Fruit fly (Drosophila melanogaster) whole organism, embryonic: Measurements from ENCODE around the gene anox.

Experiments
- Adf1 ChIP-seq: fragments of 200-800 bp; sonication (Bioruptor generic); IDR thresholded peaks from 2 replicates; pipeline ENCODE4 v1.3.6; 2022; ENCODE audit warnings: missing biosample characterization, missing genetic modification characterization
- Atf6 ChIP-seq: fragments of 200-800 bp; sonication (Bioruptor generic); IDR thresholded peaks from 2 replicates; pipeline ENCODE4 v1.3.6; 2022; ENCODE audit warnings: missing biosample characterization, missing genetic modification characterization
- CG11504 ChIP-seq: fragments of 200-800 bp; sonication (Bioruptor generic); optimal IDR thresholded peaks from 3 replicates; lab custom pipeline; 2019; ENCODE audit warnings: missing biosample characterization, mild to moderate bottlenecking, missing genetic modification characterization, moderate library complexity
- CG12236 ChIP-seq: fragments of 200-800 bp; sonication (Bioruptor generic); optimal IDR thresholded peaks from 2 replicates; lab custom pipeline; 2016; ENCODE audit warnings: missing biosample characterization, missing genetic modification characterization
- CG12744 ChIP-seq: fragments of 200-800 bp; sonication (Bioruptor generic); optimal IDR thresholded peaks from 2 replicates; lab custom pipeline; 2016; ENCODE audit warnings: missing biosample characterization, missing genetic modification characterization
- CG13894 ChIP-seq: fragments of 200-800 bp; sonication (Bioruptor generic); optimal IDR thresholded peaks from 3 replicates; lab custom pipeline; 2018; ENCODE audit warnings: missing biosample characterization, mild to moderate bottlenecking, missing genetic modification characterization, moderate library complexity
- CG14860 ChIP-seq: fragments of 200-800 bp; sonication (Bioruptor generic); IDR thresholded peaks from 3 replicates; pipeline ENCODE4 v1.3.6; 2022; ENCODE audit warnings: missing biosample characterization, missing genetic modification characterization; ENCODE audit not compliant: partially characterized antibody
- CG17186 ChIP-seq: fragments of 200-800 bp; sonication (Bioruptor generic); optimal IDR thresholded peaks from 3 replicates; lab custom pipeline; 2017; ENCODE audit warnings: missing biosample characterization, missing genetic modification reagents, missing genetic modification characterization
- CG17359 ChIP-seq: fragments of 200-800 bp; sonication (Bioruptor generic); optimal IDR thresholded peaks from 3 replicates; lab custom pipeline; 2018; ENCODE audit warnings: missing biosample characterization, mild to moderate bottlenecking, missing genetic modification characterization, moderate library complexity
- CG2712 ChIP-seq: fragments of 200-800 bp; optimal IDR thresholded peaks from 3 replicates; lab custom pipeline; 2019; ENCODE audit warnings: missing biosample characterization, mild to moderate bottlenecking, missing genetic modification characterization, moderate library complexity
- CG4617 ChIP-seq: fragments of 200-800 bp; sonication (Bioruptor generic); optimal IDR thresholded peaks from 3 replicates; lab custom pipeline; 2016; ENCODE audit warnings: missing biosample characterization, missing genetic modification characterization, borderline replicate concordance
- CG4854 ChIP-seq: fragments of 200-800 bp; sonication (Bioruptor generic); optimal IDR thresholded peaks from 2 replicates; lab custom pipeline; 2016; ENCODE audit warnings: missing biosample characterization, missing genetic modification characterization, inconsistent platforms
- CG6254 ChIP-seq: fragments of 200-800 bp; sonication (Bioruptor generic); optimal IDR thresholded peaks from 3 replicates; lab custom pipeline; 2017; ENCODE audit warnings: mild to moderate bottlenecking, missing biosample characterization, missing genetic modification reagents, missing genetic modification characterization
- CG6765 ChIP-seq: fragments of 200-800 bp; sonication (Bioruptor generic); optimal IDR thresholded peaks from 3 replicates; lab custom pipeline; 2017; ENCODE audit warnings: missing biosample characterization, mild to moderate bottlenecking, missing genetic modification characterization
- CG6791 ChIP-seq: fragments of 200-800 bp; sonication (Bioruptor generic); IDR thresholded peaks from 3 replicates; pipeline ENCODE4 v1.3.6; 2022; ENCODE audit warnings: missing biosample characterization, missing genetic modification characterization; ENCODE audit not compliant: partially characterized antibody
- CG7745 ChIP-seq: fragments of 200-800 bp; sonication (Bioruptor generic); optimal IDR thresholded peaks from 2 replicates; lab custom pipeline; 2018; ENCODE audit warnings: missing biosample characterization, mild to moderate bottlenecking, missing genetic modification characterization, moderate library complexity
- CG9817 ChIP-seq: fragments of 200-800 bp; sonication (Bioruptor generic); optimal IDR thresholded peaks from 2 replicates; lab custom pipeline; 2018; ENCODE audit warnings: missing biosample characterization, mild to moderate bottlenecking, missing genetic modification characterization, moderate library complexity
- CHES-1-like ChIP-seq: fragments of 200-800 bp; sonication (Bioruptor generic); optimal IDR thresholded peaks from 2 replicates; lab custom pipeline; 2016; ENCODE audit warnings: missing biosample characterization, missing genetic modification characterization
- D19A ChIP-seq: fragments of 200-800 bp; optimal IDR thresholded peaks from 3 replicates; lab custom pipeline; 2019; ENCODE audit warnings: missing biosample characterization, mild to moderate bottlenecking, missing genetic modification characterization, moderate library complexity
- Eip74EF ChIP-seq, 2 experiments: fragments of 200-800 bp in 1 of 2; fragments of >200 bp in 1 of 2; sonication (Bioruptor generic) in 1 of 2; optimal IDR thresholded peaks; 2 replicates each; lab custom pipeline; 2017 to 2019; ENCODE audit warnings: missing biosample characterization in 2 of 2, missing genetic modification characterization in 2 of 2, mild to moderate bottlenecking in 1 of 2, moderate library complexity in 1 of 2
- HmgZ ChIP-seq: fragments of 200-800 bp; sonication (Bioruptor generic); optimal IDR thresholded peaks from 2 replicates; lab custom pipeline; 2018; ENCODE audit warnings: missing biosample characterization, mild to moderate bottlenecking, missing genetic modification characterization
- Hr39 ChIP-seq: fragments of >200 bp; optimal IDR thresholded peaks from 2 replicates; lab custom pipeline; 2017
- Hr51 ChIP-seq, 2 experiments: fragments of 200-800 bp; sonication (Bioruptor generic); optimal IDR thresholded peaks; 2 replicates in 1 of 2; 3 replicates in 1 of 2; lab custom pipeline; 2016 to 2018; ENCODE audit warnings: missing biosample characterization in 2 of 2, missing genetic modification characterization in 2 of 2, mild to moderate bottlenecking in 1 of 2, moderate library complexity in 1 of 2
- MESR4 ChIP-seq: fragments of 200-800 bp; sonication (Bioruptor generic); optimal IDR thresholded peaks from 2 replicates; lab custom pipeline; 2018; ENCODE audit warnings: missing biosample characterization, mild to moderate bottlenecking, missing genetic modification characterization, moderate library complexity
- MTF-1 ChIP-seq: fragments of 200-800 bp; sonication (Bioruptor generic); optimal IDR thresholded peaks from 2 replicates; lab custom pipeline; 2018; ENCODE audit warnings: missing biosample characterization, mild to moderate bottlenecking, missing genetic modification characterization, borderline replicate concordance
- Mad ChIP-seq: fragments of 200-800 bp; sonication (Bioruptor generic); optimal IDR thresholded peaks from 2 replicates; lab custom pipeline; 2016; ENCODE audit warnings: missing biosample characterization, missing genetic modification characterization
- Med ChIP-seq: fragments of 200-800 bp; sonication (Bioruptor generic); peaks from one replicate; lab custom pipeline; 2016; ENCODE audit warnings: missing biosample characterization, missing genetic modification characterization, mild to moderate bottlenecking, inconsistent platforms, moderate library complexity
- Oli ChIP-seq: fragments of 200-800 bp; sonication (Bioruptor generic); optimal IDR thresholded peaks from 2 replicates; lab custom pipeline; 2018; ENCODE audit warnings: missing biosample characterization, mild to moderate bottlenecking, missing genetic modification characterization, moderate library complexity
- Optix ChIP-seq: fragments of 200-800 bp; sonication (Bioruptor generic); IDR thresholded peaks from 3 replicates; pipeline ENCODE4 v1.3.6; 2022; ENCODE audit warnings: missing biosample characterization, missing genetic modification characterization
- PHDP ChIP-seq: fragments of 200-800 bp; sonication (Bioruptor generic); optimal IDR thresholded peaks from 3 replicates; lab custom pipeline; 2018; ENCODE audit warnings: missing biosample characterization, mild to moderate bottlenecking, missing genetic modification characterization, moderate library complexity
- Sry-δ ChIP-seq: fragments of 200-800 bp; sonication (Bioruptor generic); optimal IDR thresholded peaks from 2 replicates; lab custom pipeline; 2016; ENCODE audit warnings: missing biosample characterization, missing genetic modification characterization
- abd-A ChIP-seq: fragments of 200-800 bp; sonication (Bioruptor generic); optimal IDR thresholded peaks from 3 replicates; lab custom pipeline; 2019; ENCODE audit warnings: missing biosample characterization, mild to moderate bottlenecking, missing genetic modification characterization, moderate library complexity
- aop ChIP-seq: fragments of 200-800 bp; sonication (Bioruptor generic); IDR thresholded peaks from 2 replicates; pipeline ENCODE4 v1.3.6; 2022; ENCODE audit warnings: missing biosample characterization, missing genetic modification characterization
- ase ChIP-seq: fragments of 200-800 bp; sonication (Bioruptor generic); IDR thresholded peaks from 3 replicates; pipeline ENCODE4 v1.3.6; 2022; ENCODE audit warnings: missing biosample characterization, missing genetic modification characterization
- az2 ChIP-seq: fragments of 200-800 bp; sonication (Bioruptor generic); optimal IDR thresholded peaks from 3 replicates; lab custom pipeline; 2016; ENCODE audit warnings: missing biosample characterization, missing genetic modification characterization
- bbx ChIP-seq: fragments of 200-800 bp; sonication (Bioruptor generic); IDR thresholded peaks from 2 replicates; pipeline ENCODE4 v1.3.6; 2022; ENCODE audit warnings: missing biosample characterization, missing genetic modification characterization; ENCODE audit not compliant: partially characterized antibody
- eyg ChIP-seq: fragments of 200-800 bp; sonication (Bioruptor generic); optimal IDR thresholded peaks from 3 replicates; lab custom pipeline; 2016; ENCODE audit warnings: missing biosample characterization, missing genetic modification characterization
- fd64A ChIP-seq: fragments of 200-800 bp; sonication (Bioruptor generic); optimal IDR thresholded peaks from 3 replicates; lab custom pipeline; 2018; ENCODE audit warnings: missing biosample characterization, mild to moderate bottlenecking, missing genetic modification characterization
- inv ChIP-seq: fragments of 200-800 bp; sonication (Bioruptor generic); IDR thresholded peaks from 2 replicates; pipeline ENCODE4 v1.3.6; 2022; ENCODE audit warnings: missing biosample characterization, missing genetic modification characterization; ENCODE audit not compliant: partially characterized antibody
- ken ChIP-seq: fragments of 200-800 bp; sonication (Bioruptor generic); IDR thresholded peaks from 3 replicates; pipeline ENCODE4 v1.3.6; 2022; ENCODE audit warnings: missing biosample characterization, missing genetic modification characterization
- lilli ChIP-seq: fragments of 200-800 bp; sonication (Bioruptor generic); optimal IDR thresholded peaks from 3 replicates; lab custom pipeline; 2016; ENCODE audit warnings: missing biosample characterization, missing genetic modification characterization
- pan ChIP-seq, 4 experiments: fragments of >200 bp in 3 of 4; fragments of 200-800 bp in 1 of 4; sonication (Bioruptor generic) in 1 of 4; optimal IDR thresholded peaks in 3 of 4; IDR thresholded peaks in 1 of 4; 2 replicates each; pipeline versions ENCODE4 v1.3.6 to Lab custom; 2017 to 2022; ENCODE audit warnings: missing biosample characterization in 2 of 4, missing genetic modification characterization in 2 of 4, mixed read lengths in 1 of 4
- ro ChIP-seq: fragments of 200-800 bp; sonication (Bioruptor generic); IDR thresholded peaks from 2 replicates; pipeline ENCODE4 v1.3.6; 2022; ENCODE audit warnings: missing biosample characterization, missing genetic modification characterization
- sisA ChIP-seq: fragments of 200-800 bp; sonication (Bioruptor generic); IDR thresholded peaks from 2 replicates; pipeline ENCODE4 v1.3.6; 2022; ENCODE audit warnings: missing biosample characterization, missing genetic modification characterization
- slbo ChIP-seq: fragments of 200-800 bp; sonication (Bioruptor generic); IDR thresholded peaks from 2 replicates; pipeline ENCODE4 v1.3.6; 2022; ENCODE audit warnings: missing biosample characterization, missing genetic modification characterization
- tin ChIP-seq: fragments of 200-800 bp; sonication (Bioruptor generic); optimal IDR thresholded peaks from 3 replicates; lab custom pipeline; 2016; ENCODE audit warnings: missing biosample characterization, missing genetic modification characterization
- zf30C ChIP-seq: fragments of 200-800 bp; sonication (Bioruptor generic); optimal IDR thresholded peaks from 3 replicates; lab custom pipeline; 2018; ENCODE audit warnings: missing biosample characterization, mild to moderate bottlenecking, missing genetic modification characterization

anox gene

dm6 chrX:21306485-21307142, 12.5 kb downstream of the anox start, which contains the start of gene Abca3 (continued):
- TF ChIP-seq abd-A (tag; lab: Kevin White, UChicago) (no peak), CHES-1-like (peak; percentile 54), aop (GFP tag; lab: Robert Waterston, UW) (no peak), MTF-1 (GFP tag; lab: Kevin White, UChicago) (no peak), CG17359 (peak; percentile 32), PHDP (tag; lab: Kevin White, UChicago) (peak; percentile 69), fd64A (GFP tag; lab: Kevin White, UChicago) (no peak), Eip74EF (GFP tag; optimal IDR thresholded peaks at IDR 0.05; lab: Kevin White, UChicago) (peak in 1 of 2 experiments; percentile 17), Oli (tag; lab: Kevin White, UChicago) (peak; percentile 28), MESR4 (peak; percentile 1), HmgZ (peak; percentile 55), CG11504 (tag; lab: Kevin White, UChicago) (peak; percentile 66), Atf6 (GFP tag; lab: Robert Waterston, UW) (peak; percentile 75; the same call in 1 of the 2 replicates), CG12744 (GFP tag; lab: Kevin White, UChicago) (peak; percentile 30), az2 (GFP tag; lab: Kevin White, UChicago) (peak; percentile 40), eyg (peak; percentile 50), CG6254 (GFP tag; lab: Kevin White, UChicago) (peak; percentile 2), CG13894 (peak; percentile 81), CG17186 (GFP tag; lab: Kevin White, UChicago) (no peak), ro (GFP tag; lab: Robert Waterston, UW) (no peak), Mad (GFP tag; lab: Kevin White, UChicago) (peak; percentile 11), zf30C (no peak), lilli (GFP tag; lab: Kevin White, UChicago) (peak; percentile 60), Optix (no peak), slbo (peak; percentile 76), ken (peak; percentile 39; the same call in 1 of the 3 replicates), Hr39 (lab: Kevin White, UChicago) (no peak), CG4854 (GFP tag; lab: Kevin White, UChicago) (peak; percentile 17), CG6765 (peak; percentile 50), Hr51 (GFP tag; optimal IDR thresholded peaks at IDR 0.05; lab: Kevin White, UChicago) (peak in 1 of 2 experiments; percentile 8), CG2712 (peak; percentile 66), CG7745 (tag; lab: Kevin White, UChicago) (no peak), ase (no peak), sisA (GFP tag; lab: Robert Waterston, UW) (peak; percentile 35; the same call in 1 of the 2 replicates), pan (optimal IDR thresholded peaks at IDR 0.05; lab: Kevin White, UChicago) (no peak), pan (GFP tag; optimal IDR thresholded peaks at IDR 0.05 in 1 of 2, IDR thresholded peaks at IDR 0.05 in 1 of 2) (peak in 1 of 2 experiments; percentile 43), Sry-δ (peak; percentile 56), CG6791 (0 out of 3 replicates have a peak, but pooled peaks have one; percentile 39), bbx (GFP tag; lab: Robert Waterston, UW) (no peak), CG14860 (GFP tag; lab: Robert Waterston, UW) (no peak), Med (peak; percentile 88), CG4617 (GFP tag; lab: Kevin White, UChicago) (peak; percentile 12), inv (GFP tag; lab: Robert Waterston, UW) (no peak), CG9817 (tag; lab: Kevin White, UChicago) (peak; percentile 69), tin (GFP tag; lab: Kevin White, UChicago) (peak; percentile 57), D19A (peak; percentile 22), CG12236 (GFP tag; lab: Kevin White, UChicago) (peak; percentile 33), Adf1 (GFP tag; lab: Robert Waterston, UW) (peak; percentile 22; the same call in 1 of the 2 replicates)
